Worm (Caenorhabditis elegans): ENCODE data around the gene F28F9.2.

ce11 chrIV:3867252-3867651 lies 27.7 kb downstream of the F28F9.2 start, which contains the start of gene F37C4.4:
- TF ChIP-seq tbx-37 (GFP tag; conservative IDR thresholded peaks at IDR 0.05), result no peak
- TF ChIP-seq F13C5.2 (tag; optimal IDR thresholded peaks at IDR 0.05), result no peak
- TF ChIP-seq ceh-36 (tag; optimal IDR thresholded peaks at IDR 0.05), result no peak
- TF ChIP-seq tbx-11 (GFP tag; IDR thresholded peaks at IDR 0.05), result no peak
- TF ChIP-seq ama-1 (optimal IDR thresholded peaks at IDR 0.05), result no peak
- TF ChIP-seq tra-4 (tag; optimal IDR thresholded peaks at IDR 0.05), result no peak
- TF ChIP-seq hmg-4 (GFP tag; optimal IDR thresholded peaks at IDR 0.05), result no peak
- TF ChIP-seq pes-1 (GFP tag; IDR thresholded peaks at IDR 0.05), result no peak
- no peak for TF ChIP-seq sea-1 (GFP tag; conservative IDR thresholded peaks at IDR 0.05)

Data from whole organism, early embryonic.